Fruit fly (Drosophila melanogaster) whole organism, embryonic: ENCODE results near the gene CG43760.

Experiments used
- CG12236 ChIP-seq: fragments of 200-800 bp; sonication (Bioruptor generic); optimal IDR thresholded peaks from 2 replicates; lab custom pipeline; 2016; ENCODE audit warnings: missing biosample characterization, missing genetic modification characterization
- CG12659 ChIP-seq: fragments of 200-800 bp; sonication (Bioruptor generic); optimal IDR thresholded peaks from 3 replicates; lab custom pipeline; 2017; ENCODE audit warnings: mild to moderate bottlenecking, missing biosample characterization, missing genetic modification reagents, missing genetic modification characterization
- CG16779 ChIP-seq: fragments of 200-800 bp; sonication (Bioruptor generic); IDR thresholded peaks from 2 replicates; pipeline ENCODE4 v1.3.6; 2022; ENCODE audit warnings: missing biosample characterization, missing genetic modification characterization
- CG18619 ChIP-seq: fragments of 200-800 bp; sonication (Bioruptor generic); optimal IDR thresholded peaks from 3 replicates; lab custom pipeline; 2017; ENCODE audit warnings: missing biosample characterization, mild to moderate bottlenecking, missing genetic modification characterization
- CG8765 ChIP-seq: fragments of 200-800 bp; sonication (Bioruptor generic); IDR thresholded peaks from 2 replicates; pipeline ENCODE4 v1.3.6; 2022; ENCODE audit warnings: missing biosample characterization, missing genetic modification characterization
- chif ChIP-seq, 2 experiments: fragments of 200-800 bp; sonication (Bioruptor generic); optimal IDR thresholded peaks; 3 replicates each; lab custom pipeline; 2016; ENCODE audit warnings: missing biosample characterization in 2 of 2, missing genetic modification characterization in 2 of 2
- tna ChIP-seq: fragments of 200-800 bp; sonication (Bioruptor generic); IDR thresholded peaks from 2 replicates; pipeline ENCODE4 v1.3.6; 2022; ENCODE audit warnings: missing biosample characterization, missing genetic modification characterization; ENCODE audit not compliant: partially characterized antibody

DNA sequence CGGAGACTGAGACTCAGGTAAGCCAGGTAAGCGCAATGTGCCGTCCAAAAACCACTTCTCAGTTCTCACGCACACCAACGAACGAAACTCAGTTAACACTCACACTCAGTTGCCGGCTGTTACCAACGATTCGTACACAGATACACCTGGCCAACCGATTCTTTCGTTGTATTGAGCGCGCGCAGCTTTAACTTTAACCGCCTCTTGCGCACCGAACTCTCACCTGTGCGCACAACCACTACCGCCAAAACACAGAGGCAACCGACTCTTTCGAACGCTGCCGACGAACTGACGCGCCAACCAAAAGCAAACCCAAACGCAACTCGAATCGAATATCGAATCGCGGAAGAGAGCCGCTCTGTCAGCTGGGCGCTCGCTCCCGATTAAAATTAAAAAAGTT is 14.2 kb downstream of the CG43760 start, which contains the start of gene Gli:
- TF ChIP-seq chif (GFP tag; optimal IDR thresholded peaks at IDR 0.05; lab: Kevin White, UChicago) (no peak), CG18619 (GFP tag; lab: Kevin White, UChicago) (no peak), CG16779 (GFP tag; lab: Robert Waterston, UW) (no peak), tna (GFP tag; lab: Robert Waterston, UW) (peak; percentile 68), CG8765 (GFP tag; lab: Robert Waterston, UW) (0 out of 2 replicates have a peak, but pooled peaks have one; percentile 26), CG12659 (GFP tag; lab: Kevin White, UChicago) (no peak), CG12236 (GFP tag; lab: Kevin White, UChicago) (no peak)
